Fruit fly (Drosophila melanogaster): ENCODE measurements around the gene CG18130.

CG18130 gene

DNA sequence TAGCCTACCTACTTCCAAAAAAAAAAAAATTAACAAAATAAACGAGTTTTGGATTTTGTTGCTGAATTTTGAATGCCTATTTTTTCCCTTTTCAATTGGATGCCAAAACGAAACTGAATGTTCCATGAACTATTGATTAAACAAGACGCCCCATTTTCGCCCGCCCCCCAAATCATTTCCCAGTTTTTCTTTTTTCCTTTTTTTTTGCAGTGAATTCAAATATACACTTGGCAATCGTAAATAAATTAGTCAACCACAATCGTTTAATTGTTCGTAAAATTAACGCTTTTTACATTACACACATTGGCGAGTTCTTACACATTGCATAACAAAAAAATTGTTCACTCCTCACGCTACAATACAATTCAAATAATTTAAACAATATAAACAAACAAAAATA is at the start of gene CG18130:
TSS of gene CG18130 (minus strand) at position 101 of the 400 bp plus-strand sequence.
- no peak for TF ChIP-seq noc (tag; optimal IDR thresholded peaks at IDR 0.05)

DNA sequence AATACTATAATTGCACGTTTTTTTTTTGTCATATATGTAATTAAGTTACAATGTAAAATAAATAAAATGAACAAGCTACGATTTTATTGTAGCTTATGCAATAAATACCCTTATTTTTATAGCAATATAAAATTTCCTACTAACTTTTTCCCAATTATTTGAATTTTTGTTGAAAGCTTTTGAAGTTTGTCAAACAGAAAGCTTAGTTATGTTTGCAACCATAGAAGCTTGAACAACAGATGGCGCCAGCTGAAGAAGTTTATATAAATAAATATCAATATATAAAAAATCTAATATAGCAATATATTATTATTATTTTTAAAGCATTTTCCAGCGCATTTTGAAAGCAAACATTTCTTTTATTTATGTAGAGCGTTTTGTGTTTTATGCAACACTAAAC is 42.6 kb upstream of the CG18130 start:
- no peak for TF ChIP-seq noc (tag; optimal IDR thresholded peaks at IDR 0.05)

DNA sequence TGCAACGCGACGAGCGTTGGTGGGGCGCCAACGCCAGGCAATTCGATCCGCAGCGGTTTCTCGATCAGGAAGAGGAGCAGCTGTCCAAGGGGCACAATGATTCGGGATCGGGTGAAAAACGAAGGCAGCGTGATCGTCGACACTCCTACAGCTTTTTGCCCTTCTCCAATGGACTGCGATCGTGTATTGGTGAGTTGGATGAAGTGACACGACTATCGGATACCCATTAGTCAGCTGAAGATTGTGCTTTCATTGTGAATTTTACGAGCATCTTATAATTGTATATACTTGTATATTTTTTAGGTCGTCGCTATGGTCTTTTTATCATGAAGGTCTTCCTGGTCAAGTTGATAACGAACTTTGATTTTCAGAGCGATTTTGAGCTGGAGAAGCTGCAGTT is 42.1 kb upstream of the CG18130 start:
- TF ChIP-seq noc (tag; optimal IDR thresholded peaks at IDR 0.05), result no peak

DNA sequence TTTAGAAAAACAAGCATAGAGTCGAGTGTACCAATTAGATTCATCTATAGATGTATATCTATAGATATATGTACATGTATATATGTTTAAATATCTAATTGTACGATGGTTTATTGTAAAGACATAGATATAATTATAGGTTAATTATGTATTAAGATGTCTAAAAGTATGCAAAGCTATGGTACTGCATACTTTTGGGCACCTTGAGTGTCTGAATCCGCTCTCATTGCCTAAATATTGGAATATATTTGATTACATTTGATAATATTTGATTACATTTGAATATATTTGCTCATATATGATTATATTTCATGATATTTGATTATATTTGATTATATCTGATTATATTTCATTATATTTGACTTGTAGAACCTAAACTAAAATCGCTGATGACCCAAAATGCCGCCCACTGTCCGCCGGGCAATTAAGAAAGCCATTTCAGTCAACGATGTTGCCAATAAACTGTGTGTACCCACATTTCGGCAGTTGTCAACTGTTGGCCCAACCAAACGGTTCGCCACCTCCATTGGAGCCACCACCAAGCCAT is 39.6 kb upstream of the CG18130 start, which contains the start of gene Cyp318a1:
TSS of gene Cyp318a1 (plus strand) at position 497 of the 547 bp plus-strand sequence.
- TF ChIP-seq noc (tag; optimal IDR thresholded peaks at IDR 0.05), result no peak

DNA sequence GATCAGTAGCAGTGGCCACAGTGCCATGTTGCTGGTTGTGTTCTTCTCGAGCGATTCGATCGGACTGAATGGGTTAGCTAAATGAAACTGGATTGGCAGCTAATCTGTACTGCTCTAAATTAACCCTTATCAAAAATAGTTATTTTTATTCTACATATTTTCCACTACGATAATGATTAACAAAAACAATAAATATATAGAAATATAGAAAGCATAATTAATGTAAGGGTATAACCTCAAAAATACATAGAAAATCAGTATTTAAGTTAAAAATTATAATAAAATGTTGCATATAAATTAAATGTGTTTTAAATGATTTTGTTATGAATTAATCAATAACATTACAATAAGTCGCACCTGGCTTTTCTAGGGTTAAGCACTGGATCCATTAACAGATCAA is 38.8 kb upstream of the CG18130 start, which contains the start of gene Cyp311a1:
TSS of gene Cyp311a1 (minus strand) at position 66 of the 400 bp plus-strand sequence.
- no peak for TF ChIP-seq noc (tag; optimal IDR thresholded peaks at IDR 0.05)

DNA sequence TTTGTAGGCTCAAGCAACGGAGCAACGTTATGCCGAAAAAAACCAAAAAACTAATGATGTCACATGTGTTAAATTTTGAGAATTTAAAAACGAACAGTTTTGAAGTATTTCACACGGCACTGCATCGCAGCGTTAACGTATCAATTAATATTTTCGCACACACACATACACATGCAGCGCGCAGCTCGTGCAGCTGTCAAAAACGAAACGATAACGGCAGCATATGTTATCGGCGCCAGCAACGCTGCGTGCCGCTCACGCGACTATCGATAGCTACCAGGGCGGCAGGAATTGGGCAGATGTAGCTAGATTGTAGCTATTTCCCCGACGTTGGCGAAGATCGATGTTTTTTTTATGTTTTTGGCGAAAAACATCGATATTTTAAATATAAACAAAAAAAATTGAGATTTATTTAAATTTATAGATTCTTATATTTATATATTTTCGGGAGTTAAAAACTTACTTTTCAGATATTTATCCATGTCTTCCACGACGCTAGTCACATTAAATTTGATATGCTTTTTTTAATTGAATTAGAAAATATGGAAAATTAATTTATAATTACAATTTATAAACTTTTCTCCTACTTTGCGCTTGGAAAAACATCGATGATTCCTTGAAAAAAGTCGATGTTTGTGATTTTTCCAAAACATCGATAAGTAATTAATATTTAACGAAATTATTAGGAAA is 36.4 kb upstream of the CG18130 start, which contains the start of gene Usp7:
TSS of gene Usp7 (minus strand) at position 208 of the 690 bp plus-strand sequence.
- no peak for TF ChIP-seq noc (tag; optimal IDR thresholded peaks at IDR 0.05)

DNA sequence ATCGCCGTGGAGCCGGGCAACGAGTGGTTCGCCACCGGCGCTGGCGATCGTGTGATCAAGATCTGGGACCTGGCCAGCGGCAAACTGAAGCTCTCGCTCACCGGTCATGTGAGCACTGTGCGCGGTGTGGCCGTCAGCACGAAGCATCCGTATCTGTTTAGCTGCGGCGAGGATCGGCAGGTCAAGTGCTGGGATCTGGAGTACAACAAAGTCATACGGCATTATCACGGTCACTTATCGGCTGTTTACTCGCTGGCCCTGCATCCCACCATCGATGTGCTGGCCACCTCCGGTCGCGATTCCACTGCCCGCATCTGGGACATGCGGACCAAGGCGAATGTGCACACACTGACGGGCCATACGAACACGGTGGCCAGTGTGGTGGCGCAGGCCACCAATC is 29.2 kb upstream of the CG18130 start:
- no peak for TF ChIP-seq noc (tag; optimal IDR thresholded peaks at IDR 0.05)

DNA sequence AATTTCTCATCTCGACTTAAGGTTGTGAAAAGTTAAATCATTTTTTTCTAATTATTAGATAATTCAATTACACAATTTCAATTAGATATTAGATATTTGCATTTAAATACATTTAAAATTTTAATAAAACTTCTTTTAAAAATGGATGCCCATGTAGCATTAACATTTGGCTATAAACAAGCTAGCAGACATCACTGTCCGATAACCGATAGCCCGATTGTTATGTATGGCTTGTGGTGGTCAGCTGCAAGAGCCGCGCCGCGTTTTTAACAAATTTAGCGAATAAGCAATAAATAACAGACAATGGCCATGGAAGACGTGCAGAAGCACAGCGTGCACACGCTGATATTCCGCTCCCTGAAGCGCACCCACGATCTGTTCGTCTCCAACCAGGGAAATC is 28.3 kb upstream of the CG18130 start, which contains the start of gene Tango4:
TSS of gene Tango4 (plus strand) at position 212 of the 400 bp plus-strand sequence.
- no peak for TF ChIP-seq noc (tag; optimal IDR thresholded peaks at IDR 0.05)

DNA sequence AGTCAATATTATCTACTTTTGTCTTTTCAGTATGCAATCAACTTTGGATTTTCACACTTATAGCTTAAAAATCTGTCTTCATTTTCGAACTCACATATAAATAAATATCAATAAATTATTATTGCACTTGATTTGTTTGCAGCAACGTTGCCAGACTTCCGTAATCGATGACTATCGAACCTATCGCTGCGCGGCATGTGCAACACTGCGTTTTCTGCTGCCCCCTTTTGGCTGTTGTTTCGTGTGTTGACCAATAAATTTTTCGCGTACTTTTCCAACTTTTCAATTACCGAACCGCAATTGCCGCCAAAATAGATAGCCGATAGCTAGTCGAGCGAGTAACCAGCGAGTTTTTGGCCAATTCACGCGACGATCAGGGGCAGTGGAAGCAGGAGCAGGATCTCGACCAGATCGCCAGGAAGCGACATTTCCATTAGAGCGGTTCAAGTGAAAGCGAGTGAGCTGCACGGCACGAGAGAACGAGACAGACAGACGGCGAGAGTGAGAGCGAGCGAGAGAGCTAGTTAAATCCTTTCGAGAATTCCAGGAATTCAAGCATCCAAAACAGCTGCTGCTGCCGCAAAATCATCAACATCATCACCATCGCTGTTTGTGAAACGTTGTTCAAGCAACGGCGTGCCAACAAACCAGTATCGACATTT is 26.0 kb upstream of the CG18130 start, which contains the start of gene Lsm12a:
TSS of gene Lsm12a (plus strand) at position 201 of the 662 bp plus-strand sequence.
- no peak for TF ChIP-seq noc (tag; optimal IDR thresholded peaks at IDR 0.05)

DNA sequence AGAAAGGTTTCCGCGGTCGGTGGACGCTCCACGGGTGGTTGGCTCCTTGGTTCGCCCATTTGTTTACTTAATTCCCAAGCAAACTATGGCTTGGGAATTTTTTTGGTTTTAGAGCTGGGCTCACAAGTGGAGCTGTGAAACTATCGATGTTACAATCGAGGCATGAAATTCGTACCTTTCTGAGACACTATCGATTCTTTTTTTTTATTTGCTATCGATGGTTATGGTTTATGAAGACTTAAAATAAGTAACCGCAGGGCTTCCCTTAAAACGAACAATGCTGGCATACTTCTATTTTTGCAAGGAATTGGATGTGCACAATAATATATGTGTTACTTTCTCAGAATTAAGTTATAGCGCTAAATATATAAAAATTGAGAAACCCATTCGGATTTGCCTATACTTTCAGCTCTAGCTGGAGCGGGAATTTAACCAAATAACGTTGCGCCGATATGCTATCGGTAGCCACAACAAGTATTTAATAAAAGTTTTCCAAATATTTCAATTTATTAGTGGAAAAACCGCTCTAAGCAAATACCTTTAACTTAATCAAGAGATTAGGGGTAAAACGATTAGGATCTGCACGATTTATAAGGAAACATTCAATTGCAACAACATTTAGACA is 25.4 kb upstream of the CG18130 start, which contains the start of gene Chrac-16:
TSS of gene Chrac-16 (minus strand) at position 147 of the 625 bp plus-strand sequence.
- no peak for TF ChIP-seq noc (tag; optimal IDR thresholded peaks at IDR 0.05)

DNA sequence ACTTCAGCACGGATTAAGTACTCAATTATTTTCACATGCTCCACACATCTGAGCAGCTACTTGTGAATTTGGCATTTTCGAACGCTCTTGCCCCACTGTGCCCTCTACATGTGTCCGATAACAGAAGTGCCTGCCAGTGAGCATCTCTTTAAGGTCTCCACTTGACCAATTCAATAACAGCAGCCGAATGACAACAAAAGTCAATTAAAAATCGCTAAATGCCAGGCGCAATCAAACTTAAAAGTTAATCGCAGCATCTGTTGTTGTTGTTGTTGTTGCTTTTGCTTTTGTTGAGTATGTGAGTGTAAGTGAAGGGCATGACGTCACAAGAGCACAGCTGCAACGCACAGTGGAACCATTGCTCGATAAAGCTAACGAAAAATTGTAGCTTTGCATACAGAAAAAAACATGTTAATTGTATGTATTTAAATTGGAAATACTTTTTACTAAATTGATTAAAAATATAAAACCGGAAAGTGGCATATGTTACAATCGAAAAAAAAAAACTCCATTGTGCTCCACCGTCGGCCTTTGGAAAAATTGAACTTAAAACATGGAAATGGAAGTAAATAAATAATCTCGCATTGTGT is 22.3 kb upstream of the CG18130 start:
- no peak for TF ChIP-seq noc (tag; optimal IDR thresholded peaks at IDR 0.05)

DNA sequence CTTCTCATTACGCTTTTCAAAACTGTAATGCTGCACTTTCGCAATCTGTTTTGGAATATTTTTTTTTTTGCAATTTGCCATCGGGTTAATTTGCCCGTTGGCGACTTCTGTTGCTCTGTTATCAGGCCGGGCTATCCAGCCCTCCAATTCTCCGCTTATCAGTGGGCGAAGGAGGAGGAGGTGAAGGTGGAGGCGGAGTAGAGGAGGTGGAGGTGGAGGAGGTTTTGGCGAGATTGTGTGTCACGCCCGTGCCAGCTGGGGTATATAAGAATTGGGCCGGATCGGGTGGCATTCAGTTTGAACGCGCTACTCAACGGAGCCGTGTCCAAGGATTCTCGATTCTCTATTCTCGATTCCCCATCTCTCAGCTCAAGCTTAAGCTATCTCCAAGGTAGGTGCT is 21.6 kb upstream of the CG18130 start:
- TF ChIP-seq noc (tag; optimal IDR thresholded peaks at IDR 0.05), result no peak

DNA sequence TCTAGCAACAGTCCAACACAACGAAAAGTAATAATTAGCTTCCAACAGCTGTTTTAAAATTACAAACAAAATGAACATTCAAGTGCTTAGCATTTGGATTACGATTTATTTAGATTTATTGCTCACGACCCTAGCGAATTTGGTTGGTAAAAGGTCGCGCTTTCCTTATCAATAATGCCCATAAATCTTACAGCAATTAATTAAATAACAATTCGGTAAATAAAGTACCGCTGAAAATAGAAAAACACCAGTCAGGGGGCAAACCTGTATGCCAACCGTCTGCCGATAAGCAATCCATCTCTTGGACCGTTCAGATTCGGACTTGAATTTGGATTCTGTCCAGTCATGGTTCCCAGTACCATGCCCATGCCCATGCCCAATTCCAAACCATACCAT is 20.5 kb upstream of the CG18130 start:
- TF ChIP-seq noc (tag; optimal IDR thresholded peaks at IDR 0.05), result peak; percentile 60

DNA sequence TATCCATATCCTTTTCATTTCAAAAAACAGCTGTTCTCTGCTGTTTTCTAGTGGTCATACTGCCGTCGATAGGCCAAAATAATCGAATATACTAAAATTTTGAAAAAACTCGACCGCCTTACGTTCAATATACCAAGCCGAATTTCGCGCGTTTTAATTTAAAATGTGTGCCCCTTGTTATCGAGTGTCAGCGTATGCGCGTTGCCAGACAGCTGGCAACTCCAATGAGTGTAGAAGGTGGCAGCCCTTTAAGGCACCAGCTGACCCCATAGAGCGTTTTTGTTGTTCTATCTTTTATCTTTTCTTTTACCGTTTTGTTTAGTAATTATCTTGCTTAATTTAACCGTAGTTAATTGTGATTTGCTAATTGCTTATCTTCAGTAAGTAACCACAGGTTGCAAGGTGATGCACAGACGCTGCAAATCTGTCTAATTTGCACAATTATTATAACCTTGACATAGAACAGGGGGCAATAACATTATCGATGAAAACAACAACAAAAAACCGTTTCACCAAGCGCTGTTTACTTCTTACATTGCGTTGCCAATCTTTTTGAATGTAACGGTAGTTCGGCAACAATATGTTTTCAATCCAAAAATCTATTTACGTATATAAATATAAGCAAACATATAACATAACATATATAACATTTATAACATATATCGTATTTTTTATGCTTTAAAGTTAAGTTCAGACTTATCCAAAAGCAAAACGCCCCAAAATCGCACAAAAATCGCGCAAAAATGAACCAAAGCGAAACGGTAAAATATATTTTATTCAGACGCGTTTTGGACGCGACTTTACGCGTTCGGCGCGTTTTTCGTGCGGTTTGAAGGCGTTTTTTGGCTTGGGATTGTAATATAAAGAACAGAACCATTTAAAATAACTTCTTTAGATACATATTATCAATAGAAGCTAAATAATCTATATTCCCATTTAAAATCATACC is 19.9 kb upstream of the CG18130 start, which contains the start of the genes CG1492 and regucalcin:
TSS of gene CG1492 (minus strand) at position 63 of the 949 bp plus-strand sequence.
TSS of gene regucalcin (plus strand) at position 229 of the 949 bp plus-strand sequence.
- TF ChIP-seq noc (tag; optimal IDR thresholded peaks at IDR 0.05), result no peak

Data from whole organism, larva.